Fruit fly (Drosophila melanogaster) whole organism, prepupa: ENCODE measurements around the gene chinmo.

Experiments used
- Blimp-1 ChIP-seq: fragments of 200-800 bp; sonication (Bioruptor generic); optimal IDR thresholded peaks from 3 replicates; lab custom pipeline; 2017; ENCODE audit warnings: missing biosample characterization, missing genetic modification characterization, mild to moderate bottlenecking, moderate library complexity, missing genetic modification reagents
- CG10631 ChIP-seq: fragments of 200-800 bp; sonication (Bioruptor generic); optimal IDR thresholded peaks from 2 replicates; lab custom pipeline; 2016; ENCODE audit warnings: missing biosample characterization, missing genetic modification characterization
- CG11294 ChIP-seq: fragments of 200-800 bp; sonication (Bioruptor generic); IDR thresholded peaks from 2 replicates; pipeline ENCODE4 v1.3.6; 2022; ENCODE audit warnings: missing biosample characterization, missing genetic modification characterization
- CG11902 ChIP-seq: fragments of 200-800 bp; sonication (Bioruptor generic); optimal IDR thresholded peaks from 3 replicates; lab custom pipeline; 2016; ENCODE audit warnings: missing biosample characterization, missing genetic modification characterization
- CG15336 ChIP-seq: fragments of 200-800 bp; sonication (Bioruptor generic); IDR thresholded peaks from 2 replicates; pipeline ENCODE4 v1.3.6; 2022; ENCODE audit warnings: missing biosample characterization, missing genetic modification characterization
- CG1621 ChIP-seq: fragments of 200-800 bp; sonication (Bioruptor generic); optimal IDR thresholded peaks from 3 replicates; lab custom pipeline; 2018; ENCODE audit warnings: missing biosample characterization, mild to moderate bottlenecking, missing genetic modification characterization
- CG3032 ChIP-seq: fragments of 200-800 bp; optimal IDR thresholded peaks from 2 replicates; lab custom pipeline; 2019; ENCODE audit warnings: missing biosample characterization, mild to moderate bottlenecking, missing genetic modification characterization, moderate library complexity
- CG31627 ChIP-seq: fragments of 200-800 bp; sonication (Bioruptor generic); optimal IDR thresholded peaks from 3 replicates; lab custom pipeline; 2016; ENCODE audit warnings: missing biosample characterization, missing genetic modification characterization
- CG32006 ChIP-seq: fragments of 200-800 bp; sonication (Bioruptor generic); optimal IDR thresholded peaks from 3 replicates; lab custom pipeline; 2017; ENCODE audit warnings: missing biosample characterization, mild to moderate bottlenecking, missing genetic modification characterization
- CG34406 ChIP-seq: fragments of 200-800 bp; sonication (Bioruptor generic); optimal IDR thresholded peaks from 3 replicates; lab custom pipeline; 2016; ENCODE audit warnings: missing biosample characterization, missing genetic modification characterization
- CG3919 ChIP-seq: fragments of 200-800 bp; sonication (Bioruptor generic); optimal IDR thresholded peaks from 3 replicates; lab custom pipeline; 2016; ENCODE audit warnings: missing biosample characterization, missing genetic modification characterization
- CG4318 ChIP-seq: fragments of 200-800 bp; sonication (Bioruptor generic); optimal IDR thresholded peaks from 3 replicates; lab custom pipeline; 2017; ENCODE audit warnings: missing biosample characterization, mild to moderate bottlenecking, missing genetic modification characterization
- CG6163 ChIP-seq: fragments of 200-800 bp; sonication (Bioruptor generic); IDR thresholded peaks from 3 replicates; pipeline ENCODE4 v1.3.6; 2022; ENCODE audit warnings: missing biosample characterization, missing genetic modification characterization
- CG6276 ChIP-seq: fragments of 200-800 bp; sonication (Bioruptor generic); optimal IDR thresholded peaks from 2 replicates; lab custom pipeline; 2017; ENCODE audit warnings: missing biosample characterization, mild to moderate bottlenecking, missing genetic modification characterization
- CG6792 ChIP-seq: fragments of 200-800 bp; sonication (Bioruptor generic); optimal IDR thresholded peaks from 3 replicates; lab custom pipeline; 2016; ENCODE audit warnings: missing biosample characterization, missing genetic modification characterization
- CG6854 ChIP-seq: fragments of 200-800 bp; sonication (Bioruptor generic); optimal IDR thresholded peaks from 2 replicates; lab custom pipeline; 2017; ENCODE audit warnings: missing biosample characterization, mild to moderate bottlenecking, missing genetic modification characterization
- CG8319 ChIP-seq: fragments of 200-800 bp; sonication (Bioruptor generic); optimal IDR thresholded peaks from 3 replicates; lab custom pipeline; 2016; ENCODE audit warnings: missing biosample characterization, missing genetic modification characterization
- CG8632 ChIP-seq: fragments of 200-800 bp; sonication (Bioruptor generic); optimal IDR thresholded peaks from 3 replicates; lab custom pipeline; 2016; ENCODE audit warnings: missing biosample characterization, missing genetic modification characterization
- CG9139 ChIP-seq: fragments of 200-800 bp; sonication (Bioruptor generic); optimal IDR thresholded peaks from 3 replicates; lab custom pipeline; 2017; ENCODE audit warnings: missing biosample characterization, mild to moderate bottlenecking, missing genetic modification characterization
- Eip75B ChIP-seq: fragments of 200-800 bp; sonication (Bioruptor generic); optimal IDR thresholded peaks from 3 replicates; lab custom pipeline; 2016; ENCODE audit warnings: missing biosample characterization, missing genetic modification characterization
- Ets96B ChIP-seq: fragments of 200-800 bp; optimal IDR thresholded peaks from 2 replicates; lab custom pipeline; 2019; ENCODE audit warnings: missing biosample characterization, mild to moderate bottlenecking, missing genetic modification characterization, moderate library complexity
- Hr38 ChIP-seq: sonication (Bioruptor generic); optimal IDR thresholded peaks from 2 replicates; lab custom pipeline; 2016; ENCODE audit warnings: missing biosample characterization, missing genetic modification characterization
- Hr39 ChIP-seq: fragments of 200-800 bp; sonication (Bioruptor generic); optimal IDR thresholded peaks from 2 replicates; lab custom pipeline; 2016; ENCODE audit warnings: missing biosample characterization, missing genetic modification characterization
- Hr4 ChIP-seq: fragments of 200-800 bp; sonication (Bioruptor generic); optimal IDR thresholded peaks from 3 replicates; lab custom pipeline; 2016; ENCODE audit warnings: missing biosample characterization, missing genetic modification characterization
- Lpt ChIP-seq: fragments of 200-800 bp; sonication (Bioruptor generic); optimal IDR thresholded peaks from 3 replicates; lab custom pipeline; 2016; ENCODE audit warnings: missing biosample characterization, missing genetic modification characterization
- Met ChIP-seq: fragments of 200-800 bp; sonication (Bioruptor generic); optimal IDR thresholded peaks from 3 replicates; lab custom pipeline; 2016; ENCODE audit warnings: missing biosample characterization, missing genetic modification characterization
- OdsH ChIP-seq: fragments of 200-800 bp; sonication (Bioruptor generic); optimal IDR thresholded peaks from 3 replicates; lab custom pipeline; 2016; ENCODE audit warnings: missing biosample characterization, missing genetic modification characterization
- Smox ChIP-seq: fragments of 200-800 bp; sonication (Bioruptor generic); optimal IDR thresholded peaks from 3 replicates; lab custom pipeline; 2016; ENCODE audit warnings: missing biosample characterization, missing genetic modification characterization
- Sox102F ChIP-seq: fragments of 200-800 bp; sonication (Bioruptor generic); optimal IDR thresholded peaks from 2 replicates; lab custom pipeline; 2016; ENCODE audit warnings: missing biosample characterization, mild to moderate bottlenecking, missing genetic modification characterization
- Sox14 ChIP-seq: fragments of 200-800 bp; sonication (Bioruptor generic); optimal IDR thresholded peaks from 3 replicates; lab custom pipeline; 2016; ENCODE audit warnings: missing biosample characterization, missing genetic modification characterization
- Sox15 ChIP-seq: fragments of 200-800 bp; sonication (Bioruptor generic); optimal IDR thresholded peaks from 3 replicates; lab custom pipeline; 2016; ENCODE audit warnings: missing biosample characterization, missing genetic modification characterization
- acj6 ChIP-seq: fragments of 200-800 bp; sonication (Bioruptor generic); optimal IDR thresholded peaks from 3 replicates; lab custom pipeline; 2016; ENCODE audit warnings: missing biosample characterization, missing genetic modification characterization
- cyc ChIP-seq: fragments of 200-800 bp; sonication (Bioruptor generic); optimal IDR thresholded peaks from 3 replicates; lab custom pipeline; 2016; ENCODE audit warnings: missing biosample characterization, missing genetic modification characterization
- dac ChIP-seq: fragments of 200-800 bp; sonication (Bioruptor generic); optimal IDR thresholded peaks from 2 replicates; lab custom pipeline; 2017; ENCODE audit warnings: missing biosample characterization, mild to moderate bottlenecking, missing genetic modification characterization
- eg ChIP-seq: fragments of 200-800 bp; sonication (Bioruptor generic); IDR thresholded peaks from 3 replicates; pipeline ENCODE4 v1.3.6; 2022; ENCODE audit warnings: missing biosample characterization, missing genetic modification characterization
- esn ChIP-seq: fragments of 200-800 bp; sonication (Bioruptor generic); optimal IDR thresholded peaks from 2 replicates; lab custom pipeline; 2016; ENCODE audit warnings: missing biosample characterization, mild to moderate bottlenecking, missing genetic modification characterization, moderate library complexity
- fd85E ChIP-seq: fragments of 200-800 bp; sonication (Bioruptor generic); optimal IDR thresholded peaks from 3 replicates; lab custom pipeline; 2016; ENCODE audit warnings: missing biosample characterization, missing genetic modification characterization
- fkh ChIP-seq: fragments of 200-800 bp; sonication (Bioruptor generic); optimal IDR thresholded peaks from 3 replicates; lab custom pipeline; 2017; ENCODE audit warnings: missing biosample characterization, mild to moderate bottlenecking, missing genetic modification characterization, moderate library complexity
- lz ChIP-seq: fragments of 200-800 bp; sonication (Bioruptor generic); optimal IDR thresholded peaks from 3 replicates; lab custom pipeline; 2016; ENCODE audit warnings: missing biosample characterization, missing genetic modification characterization
- net ChIP-seq: fragments of 200-800 bp; sonication (Bioruptor generic); optimal IDR thresholded peaks from 3 replicates; lab custom pipeline; 2016; ENCODE audit warnings: missing biosample characterization, missing genetic modification characterization
- pdm3 ChIP-seq: fragments of 200-800 bp; sonication (Bioruptor generic); optimal IDR thresholded peaks from 3 replicates; lab custom pipeline; 2016; ENCODE audit warnings: missing biosample characterization, missing genetic modification characterization
- salr ChIP-seq, 2 experiments: fragments of 200-800 bp; sonication (Bioruptor generic); optimal IDR thresholded peaks; 3 replicates each; lab custom pipeline; 2016 to 2018; ENCODE audit warnings: missing biosample characterization in 2 of 2, missing genetic modification characterization in 2 of 2, mild to moderate bottlenecking in 1 of 2
- spab ChIP-seq: fragments of 200-800 bp; sonication (Bioruptor generic); optimal IDR thresholded peaks from 2 replicates; lab custom pipeline; 2017; ENCODE audit warnings: missing biosample characterization, mild to moderate bottlenecking, missing genetic modification characterization, missing genetic modification reagents
- svp ChIP-seq: fragments of 200-800 bp; sonication (Bioruptor generic); peaks from one replicate; lab custom pipeline; 2016; ENCODE audit warnings: missing biosample characterization, missing genetic modification characterization
- topi ChIP-seq: fragments of 200-800 bp; sonication (Bioruptor generic); optimal IDR thresholded peaks from 3 replicates; lab custom pipeline; 2016; ENCODE audit warnings: missing biosample characterization, missing genetic modification characterization

The chinmo gene

dm6 chr2L:1649244-1649827, 1.7 kb upstream of the chinmo start (continued):
- no peak for TF ChIP-seq CG34406 (GFP tag; lab: Kevin White, UChicago)
- TF ChIP-seq CG9139: no peak
- TF ChIP-seq Sox102F: peak; percentile 60
- peak; percentile 54 for TF ChIP-seq Met (GFP tag; lab: Kevin White, UChicago)
- peak; percentile 31 for TF ChIP-seq Sox14 (GFP tag; lab: Kevin White, UChicago)
- peak; percentile 74; the same call in 2 of the 3 replicates for TF ChIP-seq eg (GFP tag; lab: Robert Waterston, UW)
- no peak for TF ChIP-seq spab (GFP tag; lab: Kevin White, UChicago)
- peak; percentile 43 for TF ChIP-seq Lpt (GFP tag; lab: Kevin White, UChicago)
- TF ChIP-seq Hr39 (GFP tag; lab: Kevin White, UChicago): peak; percentile 43
- TF ChIP-seq CG6792 (GFP tag; lab: Kevin White, UChicago): peak; percentile 56
- TF ChIP-seq CG11902 (GFP tag; lab: Kevin White, UChicago): peak; percentile 77
- TF ChIP-seq svp (GFP tag; lab: Kevin White, UChicago): peak; percentile 47
- TF ChIP-seq CG3919 (GFP tag; lab: Kevin White, UChicago): peak; percentile 67
- TF ChIP-seq CG31627 (GFP tag; lab: Kevin White, UChicago): peak; percentile 45
- peak; percentile 65 for TF ChIP-seq CG8319 (GFP tag; lab: Kevin White, UChicago)
- peak; percentile 28 for TF ChIP-seq CG6276 (GFP tag; lab: Kevin White, UChicago)
- TF ChIP-seq CG1621 (tag; lab: Kevin White, UChicago): no peak
- peak; percentile 11 for TF ChIP-seq CG8632
- peak; percentile 52 for TF ChIP-seq Hr4 (GFP tag; lab: Kevin White, UChicago)
- no peak for TF ChIP-seq Hr38 (GFP tag; lab: Kevin White, UChicago)
- peak; percentile 29 for TF ChIP-seq CG4318 (GFP tag; lab: Kevin White, UChicago)
- TF ChIP-seq Sox15 (GFP tag; lab: Kevin White, UChicago): peak; percentile 54
- TF ChIP-seq Blimp-1 (GFP tag; lab: Kevin White, UChicago): peak; percentile 23
- TF ChIP-seq dac (GFP tag; lab: Kevin White, UChicago): peak; percentile 40
- peak; percentile 47 for TF ChIP-seq cyc (GFP tag; lab: Kevin White, UChicago)
- TF ChIP-seq CG3032 (tag; lab: Kevin White, UChicago): peak; percentile 70
- peak; percentile 69 for TF ChIP-seq pdm3 (GFP tag; lab: Kevin White, UChicago)
- TF ChIP-seq Eip75B (GFP tag; lab: Kevin White, UChicago): peak; percentile 56
- peak; percentile 47 for TF ChIP-seq lz
- TF ChIP-seq fd85E (GFP tag; lab: Kevin White, UChicago): no peak
- TF ChIP-seq CG10631: peak; percentile 55
- TF ChIP-seq esn: peak; percentile 70
- TF ChIP-seq net (GFP tag; lab: Kevin White, UChicago): peak; percentile 48

dm6 chr2L:1649828-1650429, 1.1 kb upstream of the chinmo start:
- no peak for TF ChIP-seq CG1621 (tag; lab: Kevin White, UChicago)
- TF ChIP-seq CG31627 (GFP tag; lab: Kevin White, UChicago): peak; percentile 55
- peak; percentile 0 for TF ChIP-seq CG8632
- peak; percentile 35 for TF ChIP-seq CG3032 (tag; lab: Kevin White, UChicago)
- TF ChIP-seq CG15336 (GFP tag; lab: Robert Waterston, UW): 0 out of 2 replicates have a peak, but pooled peaks have one; percentile 0
- TF ChIP-seq CG6792 (GFP tag; lab: Kevin White, UChicago): no peak
- peak; percentile 25; the same call in 2 of the 3 replicates for TF ChIP-seq CG6163 (GFP tag; lab: Robert Waterston, UW)
- TF ChIP-seq Hr38 (GFP tag; lab: Kevin White, UChicago): no peak
- peak; percentile 6 for TF ChIP-seq esn
- no peak for TF ChIP-seq CG3919 (GFP tag; lab: Kevin White, UChicago)
- TF ChIP-seq fkh (GFP tag; lab: Kevin White, UChicago): no peak
- no peak for TF ChIP-seq pdm3 (GFP tag; lab: Kevin White, UChicago)
- peak; percentile 40 for TF ChIP-seq Smox (GFP tag; lab: Kevin White, UChicago)
- TF ChIP-seq topi: peak; percentile 52
- TF ChIP-seq CG32006 (GFP tag; lab: Kevin White, UChicago): no peak
- TF ChIP-seq Sox102F: peak; percentile 45
- peak; percentile 38 for TF ChIP-seq acj6
- TF ChIP-seq net (GFP tag; lab: Kevin White, UChicago): no peak
- TF ChIP-seq CG6854 (GFP tag; lab: Kevin White, UChicago): no peak
- TF ChIP-seq CG34406 (GFP tag; lab: Kevin White, UChicago): peak; percentile 1
- no peak for TF ChIP-seq Sox15 (GFP tag; lab: Kevin White, UChicago)
- no peak for TF ChIP-seq salr (GFP tag; optimal IDR thresholded peaks at IDR 0.05; lab: Kevin White, UChicago)
- TF ChIP-seq Hr4 (GFP tag; lab: Kevin White, UChicago): no peak
- TF ChIP-seq svp (GFP tag; lab: Kevin White, UChicago): peak; percentile 52
- TF ChIP-seq CG9139: no peak
- peak; percentile 52 for TF ChIP-seq Sox14 (GFP tag; lab: Kevin White, UChicago)
- no peak for TF ChIP-seq OdsH (GFP tag; lab: Kevin White, UChicago)
- TF ChIP-seq Eip75B (GFP tag; lab: Kevin White, UChicago): peak; percentile 27
- TF ChIP-seq CG6276 (GFP tag; lab: Kevin White, UChicago): no peak
- TF ChIP-seq CG11902 (GFP tag; lab: Kevin White, UChicago): no peak
- TF ChIP-seq eg (GFP tag; lab: Robert Waterston, UW): peak; percentile 56; the same call in 2 of the 3 replicates
- 0 out of 2 replicates have a peak, but pooled peaks have one; percentile 4 for TF ChIP-seq CG11294 (GFP tag; lab: Robert Waterston, UW)
- TF ChIP-seq fd85E (GFP tag; lab: Kevin White, UChicago): no peak
- TF ChIP-seq Ets96B: peak; percentile 44
